Fruit fly (Drosophila melanogaster) whole organism, embryonic: ENCODE measurements around the gene CG3703.

Experiments
- Awh ChIP-seq: fragments of 200-800 bp; sonication (Bioruptor generic); IDR thresholded peaks from 2 replicates; pipeline ENCODE4, ENCODE4 v1.3.6; 2022; ENCODE audit warnings: missing biosample characterization, missing genetic modification characterization
- CG12219 ChIP-seq: fragments of 200-800 bp; sonication (Bioruptor generic); optimal IDR thresholded peaks from 3 replicates; lab custom pipeline; 2018; ENCODE audit warnings: missing biosample characterization, mild to moderate bottlenecking, missing genetic modification characterization
- CG13296 ChIP-seq: fragments of 200-800 bp; sonication (Bioruptor generic); optimal IDR thresholded peaks from 3 replicates; lab custom pipeline; 2018; ENCODE audit warnings: missing biosample characterization, mild to moderate bottlenecking, missing genetic modification characterization
- CG13775 ChIP-seq: fragments of 200-800 bp; sonication (Bioruptor generic); optimal IDR thresholded peaks from 3 replicates; lab custom pipeline; 2017; ENCODE audit warnings: missing biosample characterization, mild to moderate bottlenecking, missing genetic modification characterization
- CG13894 ChIP-seq: fragments of 200-800 bp; sonication (Bioruptor generic); optimal IDR thresholded peaks from 3 replicates; lab custom pipeline; 2018; ENCODE audit warnings: missing biosample characterization, mild to moderate bottlenecking, missing genetic modification characterization, moderate library complexity
- CG17186 ChIP-seq: fragments of 200-800 bp; sonication (Bioruptor generic); optimal IDR thresholded peaks from 3 replicates; lab custom pipeline; 2017; ENCODE audit warnings: missing biosample characterization, missing genetic modification reagents, missing genetic modification characterization
- CG17359 ChIP-seq: fragments of 200-800 bp; sonication (Bioruptor generic); optimal IDR thresholded peaks from 3 replicates; lab custom pipeline; 2018; ENCODE audit warnings: missing biosample characterization, mild to moderate bottlenecking, missing genetic modification characterization, moderate library complexity
- CG2129 ChIP-seq: fragments of 200-800 bp; sonication (Bioruptor generic); IDR thresholded peaks from 2 replicates; pipeline ENCODE4 v1.3.6; 2022; ENCODE audit warnings: missing biosample characterization, missing genetic modification characterization; ENCODE audit not compliant: partially characterized antibody
- CG3407 ChIP-seq: fragments of 200-800 bp; sonication (Bioruptor generic); optimal IDR thresholded peaks from 2 replicates; lab custom pipeline; 2018; ENCODE audit warnings: missing biosample characterization, mild to moderate bottlenecking, missing genetic modification characterization
- CG4617 ChIP-seq: fragments of 200-800 bp; sonication (Bioruptor generic); optimal IDR thresholded peaks from 3 replicates; lab custom pipeline; 2016; ENCODE audit warnings: missing biosample characterization, missing genetic modification characterization, borderline replicate concordance
- CG6765 ChIP-seq: fragments of 200-800 bp; sonication (Bioruptor generic); optimal IDR thresholded peaks from 3 replicates; lab custom pipeline; 2017; ENCODE audit warnings: missing biosample characterization, mild to moderate bottlenecking, missing genetic modification characterization
- CG7963 ChIP-seq: fragments of 200-800 bp; sonication (Bioruptor generic); IDR thresholded peaks from 3 replicates; pipeline ENCODE4 v1.3.6; 2022; ENCODE audit warnings: missing biosample characterization, missing genetic modification characterization; ENCODE audit not compliant: partially characterized antibody
- CG9215 ChIP-seq: fragments of 200-800 bp; sonication (Bioruptor generic); IDR thresholded peaks from 2 replicates; pipeline ENCODE4 v1.3.6; 2022; ENCODE audit warnings: missing biosample characterization, missing genetic modification characterization
- CG9437 ChIP-seq: fragments of 200-800 bp; sonication (Bioruptor generic); optimal IDR thresholded peaks from 2 replicates; lab custom pipeline; 2018; ENCODE audit warnings: missing biosample characterization, mild to moderate bottlenecking, missing genetic modification characterization
- E2f1 ChIP-seq: fragments of 200-800 bp; sonication (Bioruptor generic); IDR thresholded peaks from 2 replicates; pipeline ENCODE4 v1.3.6; 2022; ENCODE audit warnings: missing biosample characterization, missing genetic modification characterization
- Ets65A ChIP-seq: fragments of 200-800 bp; sonication (Bioruptor generic); peaks from one replicate; lab custom pipeline; 2016; ENCODE audit warnings: missing biosample characterization, missing genetic modification characterization
- Ets97D ChIP-seq: fragments of 200-800 bp; sonication (Bioruptor generic); optimal IDR thresholded peaks from 3 replicates; lab custom pipeline; 2016; ENCODE audit warnings: missing biosample characterization, missing genetic modification characterization
- GATAe ChIP-seq: fragments of 200-800 bp; sonication (Bioruptor generic); conservative IDR thresholded peaks from 2 replicates; pipeline ENCODE4 v1.3.6; 2022; ENCODE audit warnings: missing biosample characterization, missing genetic modification characterization
- HLH3B ChIP-seq: fragments of 200-800 bp; sonication (Bioruptor generic); IDR thresholded peaks from 2 replicates; pipeline ENCODE4 v1.3.6; 2022; ENCODE audit warnings: missing biosample characterization, missing genetic modification characterization
- Hmx ChIP-seq: fragments of 200-800 bp; sonication (Bioruptor generic); optimal IDR thresholded peaks from 2 replicates; lab custom pipeline; 2016; ENCODE audit warnings: missing biosample characterization, missing genetic modification characterization
- Lhr ChIP-seq: fragments of 200-800 bp; sonication (Bioruptor generic); optimal IDR thresholded peaks from 3 replicates; lab custom pipeline; 2017; ENCODE audit warnings: mild to moderate bottlenecking, missing biosample characterization, missing genetic modification reagents, missing genetic modification characterization
- Lpt ChIP-seq: fragments of >200 bp; optimal IDR thresholded peaks from 2 replicates; lab custom pipeline; 2018; ENCODE audit warnings: missing biosample characterization, missing genetic modification characterization
- Max ChIP-seq: fragments of 200-800 bp; sonication (Bioruptor generic); optimal IDR thresholded peaks from 2 replicates; lab custom pipeline; 2016; ENCODE audit warnings: missing biosample characterization, mild to moderate bottlenecking, missing genetic modification characterization
- NK7.1 ChIP-seq: fragments of 200-800 bp; sonication (Bioruptor generic); optimal IDR thresholded peaks from 3 replicates; lab custom pipeline; 2016; ENCODE audit warnings: missing biosample characterization, missing genetic modification characterization
- NfI ChIP-seq: fragments of 200-800 bp; sonication (Bioruptor generic); optimal IDR thresholded peaks from 3 replicates; lab custom pipeline; 2018; ENCODE audit warnings: missing biosample characterization, mild to moderate bottlenecking, missing genetic modification characterization, moderate library complexity
- Optix ChIP-seq: fragments of 200-800 bp; sonication (Bioruptor generic); IDR thresholded peaks from 3 replicates; pipeline ENCODE4 v1.3.6; 2022; ENCODE audit warnings: missing biosample characterization, missing genetic modification characterization
- Rx ChIP-seq: fragments of 200-800 bp; sonication (Bioruptor generic); IDR thresholded peaks from 2 replicates; pipeline ENCODE4 v1.3.6; 2022; ENCODE audit warnings: missing biosample characterization, missing genetic modification characterization
- Side ChIP-seq: fragments of 200-800 bp; sonication (Bioruptor generic); optimal IDR thresholded peaks from 2 replicates; lab custom pipeline; 2016; ENCODE audit warnings: missing biosample characterization, missing genetic modification characterization
- Sry-δ ChIP-seq: fragments of 200-800 bp; sonication (Bioruptor generic); optimal IDR thresholded peaks from 2 replicates; lab custom pipeline; 2016; ENCODE audit warnings: missing biosample characterization, missing genetic modification characterization
- Xrp1 ChIP-seq: fragments of 200-800 bp; sonication (Bioruptor generic); IDR thresholded peaks from 2 replicates; pipeline ENCODE4 v1.3.6; 2022; ENCODE audit warnings: missing biosample characterization, missing genetic modification characterization
- YL-1 ChIP-seq: fragments of 200-800 bp; sonication (Bioruptor generic); optimal IDR thresholded peaks from 3 replicates; lab custom pipeline; 2017; ENCODE audit warnings: missing biosample characterization, mild to moderate bottlenecking, missing genetic modification characterization
- abd-A ChIP-seq: fragments of 200-800 bp; sonication (Bioruptor generic); optimal IDR thresholded peaks from 3 replicates; lab custom pipeline; 2019; ENCODE audit warnings: missing biosample characterization, mild to moderate bottlenecking, missing genetic modification characterization, moderate library complexity
- ap ChIP-seq: fragments of 200-800 bp; sonication (Bioruptor generic); IDR thresholded peaks from 2 replicates; pipeline ENCODE4 v1.3.6; 2022; ENCODE audit warnings: missing biosample characterization, missing genetic modification characterization
- ash1 ChIP-seq: fragments of 200-800 bp; sonication (Bioruptor generic); optimal IDR thresholded peaks from 2 replicates; lab custom pipeline; 2018; ENCODE audit warnings: missing biosample characterization, mild to moderate bottlenecking, missing genetic modification characterization
- bsh ChIP-seq, 2 experiments: fragments of 200-800 bp; sonication (Bioruptor generic); optimal IDR thresholded peaks; 2 replicates each; lab custom pipeline; 2017 to 2018; ENCODE audit warnings: mild to moderate bottlenecking in 2 of 2, missing biosample characterization in 2 of 2, missing genetic modification characterization in 2 of 2, moderate library complexity in 1 of 2
- cad ChIP-seq: fragments of >200 bp; optimal IDR thresholded peaks from 2 replicates; lab custom pipeline; 2017; ENCODE audit warnings: missing biosample characterization, missing genetic modification characterization
- crc ChIP-seq: fragments of 200-800 bp; sonication (Bioruptor generic); optimal IDR thresholded peaks from 2 replicates; lab custom pipeline; 2016; ENCODE audit warnings: missing biosample characterization, missing genetic modification characterization
- cwo ChIP-seq: fragments of 200-800 bp; sonication (Bioruptor generic); optimal IDR thresholded peaks from 3 replicates; lab custom pipeline; 2017; ENCODE audit warnings: missing biosample characterization, missing genetic modification characterization, mild to moderate bottlenecking, moderate library complexity, missing genetic modification reagents
- dm ChIP-seq: fragments of 200-800 bp; sonication (Bioruptor generic); optimal IDR thresholded peaks from 3 replicates; lab custom pipeline; 2016; ENCODE audit warnings: missing biosample characterization, missing genetic modification characterization
- en ChIP-seq: fragments of 200-800 bp; sonication (Bioruptor generic); optimal IDR thresholded peaks from 2 replicates; lab custom pipeline; 2016; ENCODE audit warnings: missing biosample characterization, missing genetic modification characterization
- ewg ChIP-seq: fragments of 200-800 bp; sonication (Bioruptor generic); optimal IDR thresholded peaks from 3 replicates; lab custom pipeline; 2017; ENCODE audit warnings: mild to moderate bottlenecking, missing biosample characterization, missing genetic modification reagents, missing genetic modification characterization
- fd3F ChIP-seq: fragments of 200-800 bp; sonication (Bioruptor generic); optimal IDR thresholded peaks from 2 replicates; lab custom pipeline; 2018; ENCODE audit warnings: missing biosample characterization, mild to moderate bottlenecking, missing genetic modification characterization, moderate library complexity
- ham ChIP-seq: fragments of 200-800 bp; sonication (Bioruptor generic); IDR thresholded peaks from 2 replicates; pipeline ENCODE4 v1.3.6; 2022; ENCODE audit warnings: missing biosample characterization, missing genetic modification characterization
- inv ChIP-seq: fragments of 200-800 bp; sonication (Bioruptor generic); IDR thresholded peaks from 2 replicates; pipeline ENCODE4 v1.3.6; 2022; ENCODE audit warnings: missing biosample characterization, missing genetic modification characterization; ENCODE audit not compliant: partially characterized antibody
- jumu ChIP-seq: fragments of 200-800 bp; sonication (Bioruptor generic); optimal IDR thresholded peaks from 3 replicates; lab custom pipeline; 2016; ENCODE audit warnings: missing biosample characterization, missing genetic modification characterization
- psq ChIP-seq: fragments of 200-800 bp; sonication (Bioruptor generic); optimal IDR thresholded peaks from 2 replicates; lab custom pipeline; 2017; ENCODE audit warnings: missing biosample characterization, missing genetic modification characterization
- scrt ChIP-seq: fragments of 200-800 bp; sonication (Bioruptor generic); optimal IDR thresholded peaks from 2 replicates; lab custom pipeline; 2018; ENCODE audit warnings: missing biosample characterization, mild to moderate bottlenecking, missing genetic modification characterization, moderate library complexity
- tin ChIP-seq: fragments of 200-800 bp; sonication (Bioruptor generic); optimal IDR thresholded peaks from 3 replicates; lab custom pipeline; 2016; ENCODE audit warnings: missing biosample characterization, missing genetic modification characterization
- tna ChIP-seq: fragments of 200-800 bp; sonication (Bioruptor generic); IDR thresholded peaks from 2 replicates; pipeline ENCODE4 v1.3.6; 2022; ENCODE audit warnings: missing biosample characterization, missing genetic modification characterization; ENCODE audit not compliant: partially characterized antibody
- wek ChIP-seq: fragments of 200-800 bp; sonication (Bioruptor generic); optimal IDR thresholded peaks from 3 replicates; lab custom pipeline; 2018; ENCODE audit warnings: missing biosample characterization, mild to moderate bottlenecking, missing genetic modification characterization, moderate library complexity

The CG3703 gene

dm6 chrX:900725-901345 lies 44.7 kb downstream of the CG3703 start (continued):
- TF ChIP-seq Xrp1 (GFP tag; lab: Robert Waterston, UW) = peak; percentile 84
- no peak; the same call in 1 of the 2 replicates for TF ChIP-seq GATAe
- peak; percentile 57 for TF ChIP-seq Awh (GFP tag; lab: Robert Waterston, UW)
- peak; percentile 53 for TF ChIP-seq wek
- TF ChIP-seq CG13894 (tag; lab: Kevin White, UChicago) = peak; percentile 73
- peak; percentile 82 for TF ChIP-seq CG17359
- peak; percentile 54 for TF ChIP-seq crc
- TF ChIP-seq en = peak; percentile 66
- peak; percentile 55 for TF ChIP-seq scrt (GFP tag; lab: Kevin White, UChicago)
- TF ChIP-seq NfI (GFP tag; lab: Kevin White, UChicago) = peak; percentile 80
- TF ChIP-seq CG7963 (GFP tag; lab: Robert Waterston, UW) = no peak
- no peak for TF ChIP-seq cad (GFP tag; lab: Kevin White, UChicago)
- TF ChIP-seq ap (GFP tag; lab: Robert Waterston, UW) = peak; percentile 74
- TF ChIP-seq HLH3B = peak; percentile 85
- peak; percentile 45 for TF ChIP-seq CG9437
- peak; percentile 86 for TF ChIP-seq Side (GFP tag; lab: Kevin White, UChicago)
- no peak for TF ChIP-seq abd-A
- peak; percentile 48 for TF ChIP-seq CG3407 (GFP tag; lab: Kevin White, UChicago)
- TF ChIP-seq E2f1 = peak; percentile 81
- peak; percentile 98 for TF ChIP-seq Ets65A (GFP tag; lab: Kevin White, UChicago)
- TF ChIP-seq CG9215 (GFP tag; lab: Robert Waterston, UW) = peak; percentile 59
- no peak for TF ChIP-seq CG17186 (GFP tag; lab: Kevin White, UChicago)
- peak; percentile 40 for TF ChIP-seq dm (GFP tag; lab: Kevin White, UChicago)
- TF ChIP-seq ewg = peak; percentile 70
- peak; percentile 79 to 83 for TF ChIP-seq bsh (GFP tag; optimal IDR thresholded peaks at IDR 0.05; lab: Kevin White, UChicago)
- peak; percentile 69 for TF ChIP-seq cwo
- TF ChIP-seq inv (GFP tag; lab: Robert Waterston, UW) = no peak
- peak; percentile 47 for TF ChIP-seq CG4617 (GFP tag; lab: Kevin White, UChicago)
- peak; percentile 68 for TF ChIP-seq tin (GFP tag; lab: Kevin White, UChicago)
- TF ChIP-seq YL-1 (GFP tag; lab: Kevin White, UChicago) = no peak
- TF ChIP-seq Lpt = no peak
- no peak for TF ChIP-seq CG6765 (GFP tag; lab: Kevin White, UChicago)
- TF ChIP-seq CG2129 (GFP tag; lab: Robert Waterston, UW) = no peak
- TF ChIP-seq CG13775 (GFP tag; lab: Kevin White, UChicago) = peak; percentile 62
- TF ChIP-seq ham (GFP tag; lab: Robert Waterston, UW) = no peak
- peak; percentile 81 for TF ChIP-seq jumu
- TF ChIP-seq Optix = peak; percentile 74; the same call in 2 of the 3 replicates
- no peak for TF ChIP-seq Hmx (GFP tag; lab: Kevin White, UChicago)
- peak; percentile 53 for TF ChIP-seq Max
- peak; percentile 38 for TF ChIP-seq Ets97D (GFP tag; lab: Kevin White, UChicago)
- peak; percentile 72 for TF ChIP-seq fd3F (GFP tag; lab: Kevin White, UChicago)
- TF ChIP-seq CG13296 = peak; percentile 74
- TF ChIP-seq tna = no peak
- TF ChIP-seq NK7.1 (GFP tag; lab: Kevin White, UChicago) = peak; percentile 55
- peak; percentile 13 for TF ChIP-seq psq
- no peak for TF ChIP-seq Lhr (GFP tag; lab: Kevin White, UChicago)
- TF ChIP-seq Sry-δ (GFP tag; lab: Kevin White, UChicago) = peak; percentile 33
- peak; percentile 80 for TF ChIP-seq CG12219 (GFP tag; lab: Kevin White, UChicago)
- TF ChIP-seq Rx (GFP tag; lab: Robert Waterston, UW) = peak; percentile 60
- TF ChIP-seq ash1 (GFP tag; lab: Kevin White, UChicago) = no peak
